Fruit fly (Drosophila melanogaster): ENCODE measurements around the gene CG17154.

dm6 chr3L:12076312-12076711 is 12.1 kb upstream of the CG17154 start:
- TF ChIP-seq CG7101 (tag; optimal IDR thresholded peaks at IDR 0.05) (no peak), CG11617 (GFP tag; optimal IDR thresholded peaks at IDR 0.05) (no peak), cic (GFP tag; optimal IDR thresholded peaks at IDR 0.05) (no peak), toe (GFP tag; optimal IDR thresholded peaks at IDR 0.05) (no peak), Clk (GFP tag; optimal IDR thresholded peaks at IDR 0.05) (no peak), ovo (GFP tag; optimal IDR thresholded peaks at IDR 0.05) (no peak), CG7045 (GFP tag; optimal IDR thresholded peaks at IDR 0.05) (no peak)
